Fruit fly (Drosophila melanogaster) whole organism, pupa: ENCODE data around the gene CG10600.

Source experiments
- CG10348 ChIP-seq: fragments of 200-800 bp; sonication (Bioruptor generic); IDR thresholded peaks from 2 replicates; pipeline ENCODE4 v1.3.6; 2022; ENCODE audit warnings: missing biosample characterization, missing genetic modification characterization
- CG12605 ChIP-seq: fragments of 200-800 bp; sonication (Bioruptor generic); IDR thresholded peaks from 2 replicates; pipeline ENCODE4 v1.3.6; 2022; ENCODE audit warnings: missing biosample characterization, missing genetic modification characterization
- CG34367 ChIP-seq: fragments of 200-800 bp; sonication (Bioruptor generic); optimal IDR thresholded peaks from 2 replicates; lab custom pipeline; 2018; ENCODE audit warnings: missing biosample characterization, mild to moderate bottlenecking, missing genetic modification characterization
- EcR ChIP-seq: fragments of 200-800 bp; sonication (Bioruptor generic); optimal IDR thresholded peaks from 3 replicates; lab custom pipeline; 2019; ENCODE audit warnings: missing biosample characterization, missing genetic modification characterization, mild to moderate bottlenecking, moderate library complexity, missing genetic modification reagents
- Pif1A ChIP-seq: fragments of 200-800 bp; sonication (Bioruptor generic); optimal IDR thresholded peaks from 3 replicates; lab custom pipeline; 2016; ENCODE audit warnings: missing biosample characterization, missing genetic modification characterization

- TF ChIP-seq Pif1A (GFP tag; lab: Kevin White, UChicago) (no peak), CG10348 (no peak), EcR (GFP tag; lab: Kevin White, UChicago) (no peak), CG34367 (tag; lab: Kevin White, UChicago) (no peak), CG12605 (GFP tag; lab: Robert Waterston, UW) (no peak)
These were observed 27.1 kb downstream of the CG10600 start, which contains the start of the genes CG17325 and CG42305 for dm6 chr2L:18812348-18812747.
